Worm (Caenorhabditis elegans) whole organism, mixed stage, embryonic: ENCODE results near the gene D1014.2.

ENCODE experiments used
- bed-3 ChIP-seq: fragments of 200-800 bp; sonication (Bioruptor generic); optimal IDR thresholded peaks from 3 replicates; lab custom pipeline; 2018; ENCODE audit warnings: mild to moderate bottlenecking, missing genetic modification characterization, moderate library complexity, missing compliant biosample characterization
- blmp-1 ChIP-seq: fragments of 150-350 bp; optimal IDR thresholded peaks from 2 replicates; lab custom pipeline; 2014; ENCODE audit warnings: missing biosample characterization, missing genetic modification characterization
- ceh-43 ChIP-seq: fragments of 200-800 bp; sonication (Bioruptor generic); optimal IDR thresholded peaks from 2 replicates; lab custom pipeline; 2018; ENCODE audit warnings: mild to moderate bottlenecking, missing genetic modification characterization, moderate library complexity, missing compliant biosample characterization
- ceh-83 ChIP-seq: fragments of 200-800 bp; sonication (Bioruptor generic); optimal IDR thresholded peaks from 2 replicates; lab custom pipeline; 2018; ENCODE audit warnings: mild to moderate bottlenecking, missing genetic modification characterization, missing compliant biosample characterization
- ces-1 ChIP-seq: fragments of 150-350 bp; optimal IDR thresholded peaks from 2 replicates; lab custom pipeline; 2014; ENCODE audit warnings: missing biosample characterization, missing genetic modification reagents, missing genetic modification characterization
- cnd-1 ChIP-seq: fragments of 200-800 bp; sonication (Bioruptor generic); optimal IDR thresholded peaks from 2 replicates; lab custom pipeline; 2018; ENCODE audit warnings: mild to moderate bottlenecking, missing genetic modification characterization, missing compliant biosample characterization
- drap-1 ChIP-seq: fragments of 200-800 bp; sonication (Bioruptor generic); optimal IDR thresholded peaks from 3 replicates; lab custom pipeline; 2018; ENCODE audit warnings: mild to moderate bottlenecking, missing genetic modification characterization, missing compliant biosample characterization
- elt-1 ChIP-seq: sonication (generic microtip); optimal IDR thresholded peaks from 2 replicates; lab custom pipeline; 2017; ENCODE audit warnings: missing genetic modification characterization, mild to moderate bottlenecking, missing compliant biosample characterization, antibody characterized with exemption, moderate library complexity, borderline replicate concordance; ENCODE audit not compliant: insufficient read depth
- flh-1 ChIP-seq: fragments of 200-800 bp; sonication (Bioruptor generic); optimal IDR thresholded peaks from 2 replicates; lab custom pipeline; 2018; ENCODE audit warnings: mild to moderate bottlenecking, missing genetic modification characterization, moderate library complexity, missing compliant biosample characterization
- ham-2 ChIP-seq: fragments of 200-800 bp; sonication (Bioruptor generic); optimal IDR thresholded peaks from 2 replicates; lab custom pipeline; 2018; ENCODE audit warnings: mild to moderate bottlenecking, missing genetic modification characterization, missing compliant biosample characterization
- hlh-1 ChIP-seq: fragments of 150-350 bp; optimal IDR thresholded peaks from 2 replicates; lab custom pipeline; 2014; ENCODE audit warnings: missing biosample characterization, missing genetic modification reagents, missing genetic modification characterization
- lin-13 ChIP-seq: fragments of 150-350 bp; optimal IDR thresholded peaks from 2 replicates; lab custom pipeline; 2014; ENCODE audit warnings: missing biosample characterization, missing genetic modification characterization
- lin-32 ChIP-seq: fragments of 200-800 bp; sonication (Bioruptor generic); optimal IDR thresholded peaks from 2 replicates; lab custom pipeline; 2018; ENCODE audit warnings: mild to moderate bottlenecking, missing genetic modification characterization, missing compliant biosample characterization
- lsy-2 ChIP-seq: fragments of 150-350 bp; optimal IDR thresholded peaks from 2 replicates; lab custom pipeline; 2014; ENCODE audit warnings: missing biosample characterization, missing genetic modification characterization
- mab-5 ChIP-seq: fragments of 150-350 bp; optimal IDR thresholded peaks from 2 replicates; lab custom pipeline; 2014; ENCODE audit warnings: missing biosample characterization, missing genetic modification characterization
- mep-1 ChIP-seq: fragments of 150-350 bp; optimal IDR thresholded peaks from 2 replicates; lab custom pipeline; 2017; ENCODE audit warnings: missing biosample characterization, missing genetic modification reagents, missing genetic modification characterization, inconsistent platforms
- mls-2 ChIP-seq: sonication (generic microtip); optimal IDR thresholded peaks from 2 replicates; lab custom pipeline; 2016; ENCODE audit warnings: mild to moderate bottlenecking, missing genetic modification characterization, moderate library complexity, missing compliant biosample characterization
- nhr-12 ChIP-seq: fragments of 150-350 bp; optimal IDR thresholded peaks from 2 replicates; lab custom pipeline; 2014; ENCODE audit warnings: missing biosample characterization, missing genetic modification characterization
- nhr-2 ChIP-seq: fragments of 150-350 bp; optimal IDR thresholded peaks from 2 replicates; lab custom pipeline; 2014; ENCODE audit warnings: missing biosample characterization, missing genetic modification characterization
- nhr-28 ChIP-seq: fragments of 150-350 bp; optimal IDR thresholded peaks from 2 replicates; lab custom pipeline; 2014; ENCODE audit warnings: missing biosample characterization, missing genetic modification characterization
- nhr-76 ChIP-seq: sonication (generic microtip); optimal IDR thresholded peaks from 2 replicates; lab custom pipeline; 2017; ENCODE audit warnings: missing biosample characterization, missing genetic modification characterization
- pha-4 ChIP-seq: fragments of 150-350 bp; optimal IDR thresholded peaks from 2 replicates; lab custom pipeline; 2018; ENCODE audit warnings: missing biosample characterization, missing genetic modification reagents, missing genetic modification characterization
- sem-2 ChIP-seq: fragments of 200-800 bp; sonication (Bioruptor generic); optimal IDR thresholded peaks from 2 replicates; lab custom pipeline; 2018; ENCODE audit warnings: mild to moderate bottlenecking, missing genetic modification characterization, missing compliant biosample characterization
- snpc-4 ChIP-seq: fragments of 150-350 bp; optimal IDR thresholded peaks from 2 replicates; lab custom pipeline; 2014; ENCODE audit warnings: missing biosample characterization, missing genetic modification characterization
- sptf-1 ChIP-seq: sonication (generic microtip); optimal IDR thresholded peaks from 2 replicates; lab custom pipeline; 2017; ENCODE audit warnings: mild to moderate bottlenecking, missing genetic modification characterization, moderate library complexity, missing compliant biosample characterization
- tbx-8 ChIP-seq: fragments of 200-800 bp; sonication (Bioruptor generic); optimal IDR thresholded peaks from 2 replicates; lab custom pipeline; 2018; ENCODE audit warnings: mild to moderate bottlenecking, missing genetic modification characterization, moderate library complexity, missing compliant biosample characterization
- unc-120 ChIP-seq: sonication (generic microtip); optimal IDR thresholded peaks from 2 replicates; lab custom pipeline; 2017; ENCODE audit warnings: missing genetic modification characterization, missing compliant biosample characterization; ENCODE audit not compliant: poor library complexity, severe bottlenecking
- unc-39 ChIP-seq: fragments of 150-350 bp; optimal IDR thresholded peaks from 2 replicates; lab custom pipeline; 2014; ENCODE audit warnings: missing biosample characterization, missing genetic modification characterization
- zip-8 ChIP-seq: fragments of 150-350 bp; optimal IDR thresholded peaks from 2 replicates; lab custom pipeline; 2014; ENCODE audit warnings: missing biosample characterization, missing genetic modification characterization
- ztf-11 ChIP-seq: fragments of 150-350 bp; optimal IDR thresholded peaks from 2 replicates; lab custom pipeline; 2014; ENCODE audit warnings: missing biosample characterization, missing genetic modification characterization

The D1014.2 gene

DNA sequence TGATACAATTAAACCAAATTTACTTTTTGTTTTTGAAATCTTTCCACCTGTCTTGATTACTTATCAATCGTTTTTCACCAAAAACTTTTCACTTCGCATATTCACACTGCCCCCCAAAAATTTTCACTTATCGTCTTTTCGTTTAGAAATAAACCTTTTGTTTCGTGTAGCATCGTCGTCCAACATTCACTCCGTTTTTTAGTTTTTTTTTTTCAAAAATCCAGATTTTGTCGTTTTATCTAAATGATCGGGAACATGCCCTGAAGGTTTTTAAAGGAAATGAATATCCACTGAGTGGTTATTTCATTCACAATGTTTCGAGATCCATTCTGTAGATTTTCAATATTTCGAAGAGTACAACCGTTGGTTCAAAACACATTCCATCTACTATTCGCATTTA is 25.7 kb upstream of the D1014.2 start, which contains the start of gene D1014.7:
Gene D1014.7, plus strand, starts transcription at position 301 of the 400 bp plus-strand sequence.
- TF ChIP-seq ham-2 (GFP tag; lab: Kevin White, UChicago) (no peak), ztf-11 (tag; lab: Kevin White, UChicago) (no peak), zip-8 (tag; lab: Kevin White, UChicago) (no peak), bed-3 (GFP tag; lab: Kevin White, UChicago) (no peak), nhr-2 (tag; lab: Kevin White, UChicago) (no peak), mep-1 (tag; lab: Kevin White, UChicago) (no peak), mab-5 (no peak), unc-120 (tag; lab: Kevin White, UChicago) (no peak), ces-1 (GFP tag; lab: Kevin White, UChicago) (no peak), lin-32 (no peak), ceh-83 (GFP tag; lab: Kevin White, UChicago) (no peak), sptf-1 (tag; lab: Kevin White, UChicago) (no peak), ceh-43 (no peak), tbx-8 (GFP tag; lab: Kevin White, UChicago) (no peak)

DNA sequence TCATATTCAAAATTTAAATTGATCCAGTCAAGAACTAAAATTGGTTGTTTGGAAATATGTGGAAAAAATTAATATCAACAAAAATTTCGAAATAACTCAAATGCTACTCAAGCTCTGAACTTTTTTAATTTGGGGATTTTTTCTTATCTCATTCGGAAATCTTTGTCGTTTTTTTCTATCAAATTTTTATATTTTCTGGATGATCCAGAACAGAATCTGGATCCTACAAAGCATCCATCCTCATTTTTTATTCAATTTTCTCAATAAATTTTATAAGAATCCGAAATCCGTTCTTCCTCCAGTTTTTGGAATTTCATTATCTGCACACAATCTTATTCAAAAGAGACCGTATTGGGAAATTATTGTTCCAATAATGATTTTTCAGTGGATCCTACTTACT is 22.8 kb upstream of the D1014.2 start, which contains the start of gene D1014.6:
Gene D1014.6, plus strand, starts transcription at position 301 of the 400 bp plus-strand sequence.
- TF ChIP-seq ceh-43 (no peak), elt-1 (tag; lab: Kevin White, UChicago) (no peak), zip-8 (tag; lab: Kevin White, UChicago) (no peak), mab-5 (no peak), drap-1 (GFP tag; lab: Kevin White, UChicago) (no peak), cnd-1 (tag; lab: Kevin White, UChicago) (no peak), hlh-1 (tag; lab: Kevin White, UChicago) (no peak), mls-2 (tag; lab: Kevin White, UChicago) (no peak), nhr-28 (no peak), ces-1 (GFP tag; lab: Kevin White, UChicago) (no peak), sem-2 (no peak), ceh-83 (GFP tag; lab: Kevin White, UChicago) (no peak), ztf-11 (tag; lab: Kevin White, UChicago) (no peak), nhr-12 (tag; lab: Kevin White, UChicago) (no peak), unc-39 (tag; lab: Kevin White, UChicago) (no peak), nhr-76 (tag; lab: Kevin White, UChicago) (no peak), pha-4 (no peak), sptf-1 (tag; lab: Kevin White, UChicago) (no peak), unc-120 (tag; lab: Kevin White, UChicago) (no peak), lsy-2 (no peak)

DNA sequence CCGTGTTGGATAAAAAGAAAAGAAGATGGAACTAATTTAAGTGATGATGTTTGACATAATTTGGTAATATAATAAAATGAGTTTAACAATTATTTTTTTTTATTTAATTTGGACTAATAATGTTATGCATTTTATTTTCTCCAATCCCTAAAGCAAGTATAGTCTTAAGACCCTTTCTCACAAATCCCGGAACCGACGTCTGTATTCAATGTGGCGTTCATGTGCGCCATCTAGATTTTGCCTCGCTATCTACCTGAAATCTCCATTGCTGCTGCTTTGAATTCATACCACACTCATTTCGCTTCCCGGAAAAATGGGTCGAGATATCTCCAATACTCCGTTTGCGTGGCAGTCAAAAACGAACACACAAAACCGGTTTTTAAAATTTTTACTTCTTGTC is 20.3 kb upstream of the D1014.2 start, which contains the start of gene D1014.5:
Gene D1014.5, plus strand, starts transcription at position 301 of the 400 bp plus-strand sequence.
- no peak for TF ChIP-seq ceh-43
- no peak for TF ChIP-seq lin-13 (tag; lab: Kevin White, UChicago)
- TF ChIP-seq nhr-12 (tag; lab: Kevin White, UChicago): no peak
- TF ChIP-seq ham-2 (GFP tag; lab: Kevin White, UChicago): no peak
- TF ChIP-seq flh-1: no peak
- no peak for TF ChIP-seq blmp-1 (tag; lab: Kevin White, UChicago)

ce11 chrV:8129252-8129651 is 14.5 kb upstream of the D1014.2 start, which contains the start of gene spr-1:
spr-1 (minus strand) TSS chrV:8129352.
- TF ChIP-seq tbx-8 (GFP tag; lab: Kevin White, UChicago): no peak
- TF ChIP-seq blmp-1 (tag; lab: Kevin White, UChicago): no peak
- no peak for TF ChIP-seq drap-1 (GFP tag; lab: Kevin White, UChicago)
- TF ChIP-seq lsy-2: no peak
- no peak for TF ChIP-seq elt-1 (tag; lab: Kevin White, UChicago)
- no peak for TF ChIP-seq hlh-1 (tag; lab: Kevin White, UChicago)
- TF ChIP-seq lin-32: no peak
- TF ChIP-seq mls-2 (tag; lab: Kevin White, UChicago): no peak
- TF ChIP-seq ceh-83 (GFP tag; lab: Kevin White, UChicago): no peak
- no peak for TF ChIP-seq lin-13 (tag; lab: Kevin White, UChicago)
- no peak for TF ChIP-seq nhr-2 (tag; lab: Kevin White, UChicago)
- TF ChIP-seq ces-1 (GFP tag; lab: Kevin White, UChicago): no peak
- TF ChIP-seq ceh-43: no peak
- TF ChIP-seq unc-39 (tag; lab: Kevin White, UChicago): no peak
- TF ChIP-seq mep-1 (tag; lab: Kevin White, UChicago): no peak
- no peak for TF ChIP-seq snpc-4
